Worm (Caenorhabditis elegans): ENCODE results near the gene K02E7.4.

- TF ChIP-seq dao-5 (tag; optimal IDR thresholded peaks at IDR 0.05) (no peak), him-1 (tag; optimal IDR thresholded peaks at IDR 0.05) (no peak), W03F9.2 (tag; optimal IDR thresholded peaks at IDR 0.05) (no peak)
Observed at ce11 chrII:1049849-1050248, 22.4 kb upstream of the K02E7.4 start, which contains the start of gene fbxb-40.

Measured in whole organism, L4/young adult.